Worm (Caenorhabditis elegans) whole organism, midembryonic: ENCODE data around the gene Y54F10BM.22.

Experiments
- flt-1 ChIP-seq: fragments of 200-800 bp; sonication (Bioruptor generic); IDR thresholded peaks from 2 replicates; pipeline ENCODE4 v1.3.6; 2022; ENCODE audit warnings: missing genetic modification characterization, missing compliant biosample characterization
- ref-1 ChIP-seq: fragments of 200-800 bp; sonication (Bioruptor generic); conservative IDR thresholded peaks from 2 replicates; pipeline ENCODE4 v1.3.6; 2022; ENCODE audit warnings: missing genetic modification reagents, missing genetic modification characterization, missing compliant biosample characterization
- ztf-29 ChIP-seq: fragments of 200-800 bp; sonication (Bioruptor generic); IDR thresholded peaks from 2 replicates; pipeline ENCODE4 v1.3.6; 2022; ENCODE audit warnings: missing genetic modification reagents, missing genetic modification characterization, missing compliant biosample characterization

ce11 chrIII:2233399-2233798 is 47.3 kb upstream of the Y54F10BM.22 start:
- TF ChIP-seq ref-1 (no peak), flt-1 (no peak), ztf-29 (no peak)
